Worm (Caenorhabditis elegans) whole organism, L1 larva: ENCODE results near the gene rps-8.
A peak's percentile ranks its signal among the peaks of the same experiment; 100 is the strongest.

Experiments used
- Y116A8C.19 ChIP-seq: sonication (generic microtip); optimal IDR thresholded peaks from 2 replicates; lab custom pipeline; 2016; ENCODE audit warnings: missing compliant biosample characterization, missing genetic modification characterization, borderline replicate concordance
- aha-1 ChIP-seq: fragments of 150-350 bp; optimal IDR thresholded peaks from 2 replicates; lab custom pipeline; 2014; ENCODE audit warnings: missing biosample characterization, missing genetic modification characterization
- ama-1 ChIP-seq: fragments of 150-350 bp; optimal IDR thresholded peaks from 2 replicates; lab custom pipeline; 2014
- elt-3 ChIP-seq, 6 experiments: fragments of 150-350 bp in 1 of 6; sonication (generic microtip); optimal IDR thresholded peaks; 2 replicates each; lab custom pipeline; 2017 to 2018; ENCODE audit warnings: missing biosample characterization in 6 of 6, missing genetic modification characterization in 6 of 6, inconsistent platforms in 1 of 6
- lsy-2 ChIP-seq, 2 experiments: fragments of 150-350 bp; optimal IDR thresholded peaks; 2 replicates each; lab custom pipeline; 2014; ENCODE audit warnings: missing biosample characterization in 2 of 2, missing genetic modification characterization in 2 of 2
- nhr-90 ChIP-seq: sonication (generic microtip); optimal IDR thresholded peaks from 2 replicates; lab custom pipeline; 2016; ENCODE audit warnings: mild to moderate bottlenecking, missing genetic modification characterization, missing compliant biosample characterization; ENCODE audit not compliant: poor library complexity
- snpc-4 ChIP-seq: fragments of 150-350 bp; optimal IDR thresholded peaks from 2 replicates; lab custom pipeline; 2014; ENCODE audit warnings: missing biosample characterization, missing genetic modification characterization
- unc-86 ChIP-seq: sonication (generic microtip); optimal IDR thresholded peaks from 2 replicates; lab custom pipeline; 2016; ENCODE audit warnings: missing genetic modification characterization, missing compliant biosample characterization
- ztf-11 ChIP-seq, 2 experiments: sonication (generic microtip); optimal IDR thresholded peaks; 2 replicates each; lab custom pipeline; 2016 to 2017; ENCODE audit warnings: missing genetic modification characterization in 2 of 2, missing biosample characterization in 1 of 2, missing compliant biosample characterization in 1 of 2

DNA sequence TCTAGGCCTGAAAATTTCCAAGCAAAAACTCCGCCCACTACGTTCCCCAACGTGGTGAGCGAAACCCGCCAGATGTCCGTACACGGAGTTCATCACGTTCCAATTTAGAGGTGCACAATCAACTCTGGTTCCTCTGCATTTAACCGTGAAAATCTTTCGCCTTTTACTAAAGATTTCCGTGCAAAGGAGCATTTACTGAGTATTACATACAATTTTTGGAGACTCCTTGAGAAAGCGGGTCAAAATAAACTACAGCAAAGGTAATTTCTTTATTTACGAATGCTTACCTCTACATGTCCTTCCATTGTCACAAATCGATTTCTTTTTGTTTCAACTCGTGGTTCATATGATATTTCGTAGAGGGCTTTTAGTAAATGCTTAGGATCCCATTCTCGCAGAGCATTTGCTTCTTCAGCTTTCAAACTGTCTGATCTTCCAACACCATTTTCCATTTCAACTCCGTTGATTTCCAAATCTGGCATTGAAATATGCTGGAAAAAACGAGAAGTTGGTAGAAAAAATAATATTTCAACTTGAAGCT, 3.0 kb upstream of the rps-8 start, which contains the start of gene F42C5.9:
- TF ChIP-seq nhr-90 (tag; lab: Kevin White, UChicago) (peak; percentile 72), aha-1 (tag; lab: Kevin White, UChicago) (no peak), unc-86 (tag; lab: Kevin White, UChicago) (no peak), lsy-2 (tag; optimal IDR thresholded peaks at IDR 0.05; lab: Kevin White, UChicago) (no peak), snpc-4 (tag; lab: Kevin White, UChicago) (peak; percentile 94), Y116A8C.19 (tag; lab: Kevin White, UChicago) (no peak), ztf-11 (tag; optimal IDR thresholded peaks at IDR 0.05; lab: Kevin White, UChicago) (no peak), ama-1 (lab: Kevin White, UChicago) (peak; percentile 28), elt-3 (tag; optimal IDR thresholded peaks at IDR 0.05; lab: Kevin White, UChicago) (no peak)
